Fruit fly (Drosophila melanogaster): ENCODE data around the gene Atg17.

The Atg17 gene

DNA sequence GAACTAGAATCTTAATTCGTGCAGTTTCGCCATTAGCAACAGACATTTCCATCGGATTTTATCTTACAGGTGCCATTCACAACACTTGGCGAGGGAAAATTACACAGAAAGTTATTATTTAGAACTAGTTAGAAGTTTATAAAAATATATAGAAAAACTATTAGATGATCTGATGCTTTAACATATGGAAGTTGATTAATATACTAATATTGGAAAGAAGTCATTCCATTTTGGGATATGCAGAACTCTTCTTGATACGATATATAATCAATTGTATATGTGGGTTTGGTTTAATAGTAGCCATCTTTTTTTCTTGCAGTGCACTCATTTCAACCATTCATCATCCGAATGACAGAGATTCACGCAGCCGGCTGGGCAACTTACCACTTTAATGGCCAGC, 12.7 kb downstream of the Atg17 start (continued):
- TF ChIP-seq unpg (GFP tag; optimal IDR thresholded peaks at IDR 0.05), result peak; percentile 29
- no peak for TF ChIP-seq CG9609 (GFP tag; optimal IDR thresholded peaks at IDR 0.05)
- no peak for TF ChIP-seq az2 (GFP tag; optimal IDR thresholded peaks at IDR 0.05)
- no peak for TF ChIP-seq Tbp (GFP tag; optimal IDR thresholded peaks at IDR 0.05)
- TF ChIP-seq ttk (GFP tag; IDR thresholded peaks at IDR 0.05), result no peak
- peak; percentile 5 for TF ChIP-seq Ssrp (tag; optimal IDR thresholded peaks at IDR 0.05)
- TF ChIP-seq Drgx (GFP tag; IDR thresholded peaks at IDR 0.05), result peak; percentile 14; the same call in 1 of the 2 replicates
- TF ChIP-seq CG7839 (tag; optimal IDR thresholded peaks at IDR 0.05), result no peak
- no peak for TF ChIP-seq her (GFP tag; optimal IDR thresholded peaks at IDR 0.05)
- no peak for TF ChIP-seq abd-A (tag; optimal IDR thresholded peaks at IDR 0.05)
- no peak for TF ChIP-seq h (optimal IDR thresholded peaks at IDR 0.05)
- peak; percentile 64 for TF ChIP-seq sens (GFP tag)
- TF ChIP-seq CG15696 (tag; optimal IDR thresholded peaks at IDR 0.05), result peak; percentile 4
- TF ChIP-seq dmrt99B (tag; optimal IDR thresholded peaks at IDR 0.05), result no peak
- TF ChIP-seq Xrp1 (GFP tag; IDR thresholded peaks at IDR 0.05), result no peak; the same call in 1 of the 2 replicates
- peak; percentile 5 for TF ChIP-seq CG2712 (tag; optimal IDR thresholded peaks at IDR 0.05)
- TF ChIP-seq Doc3 (GFP tag; IDR thresholded peaks at IDR 0.05; ENCODE audit: partially characterized antibody), result no peak
- TF ChIP-seq BtbVII (GFP tag; optimal IDR thresholded peaks at IDR 0.05), result no peak
- no peak for TF ChIP-seq CG16815 (GFP tag; optimal IDR thresholded peaks at IDR 0.05)
- TF ChIP-seq H2.0 (GFP tag; IDR thresholded peaks at IDR 0.05), result no peak
- no peak for TF ChIP-seq CG15011 (GFP tag; optimal IDR thresholded peaks at IDR 0.05)
- TF ChIP-seq Med (GFP tag), result peak; percentile 8
- peak; percentile 44 for TF ChIP-seq zf30C (GFP tag; optimal IDR thresholded peaks at IDR 0.05)
- no peak for TF ChIP-seq Dip3 (GFP tag; optimal IDR thresholded peaks at IDR 0.05)
- TF ChIP-seq ranshi (GFP tag; IDR thresholded peaks at IDR 0.05), result no peak
- peak; percentile 13 for TF ChIP-seq nmo (GFP tag; optimal IDR thresholded peaks at IDR 0.05)
- no peak for TF ChIP-seq CG9817 (tag; optimal IDR thresholded peaks at IDR 0.05)

DNA sequence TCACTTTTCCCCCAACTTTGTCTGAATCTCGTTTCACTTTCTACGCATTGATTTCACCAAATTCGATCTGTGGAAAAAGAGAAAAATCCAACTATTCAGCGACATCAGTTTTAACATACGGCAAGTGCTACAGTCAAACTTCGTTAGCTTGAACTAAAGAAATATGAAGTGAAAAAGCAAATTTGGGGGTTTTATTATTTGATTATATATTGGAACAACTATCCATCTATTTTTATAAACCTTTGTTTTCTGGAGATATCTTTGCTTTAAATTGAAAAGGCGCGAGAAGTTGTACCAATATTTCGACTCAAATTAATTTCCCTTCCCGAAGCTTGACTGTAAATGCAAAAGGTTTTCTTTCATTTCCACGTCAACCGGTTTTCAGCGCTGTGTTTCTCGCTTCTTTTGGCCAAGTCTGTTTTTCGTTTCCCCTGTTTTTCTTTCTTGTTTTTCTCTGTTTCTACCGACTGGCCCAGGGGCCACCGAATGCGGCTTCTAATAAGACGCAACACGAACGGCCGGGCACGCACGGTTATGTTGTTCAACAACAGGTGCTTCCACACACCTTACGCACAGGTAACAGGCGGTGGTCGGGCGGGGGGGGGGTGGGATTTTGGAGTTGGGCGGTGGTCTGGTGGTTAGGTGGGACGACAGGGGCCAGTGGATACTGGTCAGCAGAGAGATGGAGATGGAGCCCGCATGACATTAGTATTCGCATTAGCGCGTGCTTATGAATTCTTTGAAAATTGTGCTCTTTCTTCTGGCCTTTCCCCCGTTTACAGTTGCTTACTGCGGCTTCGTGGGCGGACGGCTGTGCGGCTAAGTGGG, 13.6 kb downstream of the Atg17 start:
- TF ChIP-seq lola (GFP tag; optimal IDR thresholded peaks at IDR 0.05) (peak in 1 of 3 experiments; percentile 75), CG11560 (tag; IDR thresholded peaks at IDR 0.05) (no peak), CG12942 (GFP tag; optimal IDR thresholded peaks at IDR 0.05) (peak; percentile 9), CG7839 (tag; optimal IDR thresholded peaks at IDR 0.05) (no peak), exex (tag; optimal IDR thresholded peaks at IDR 0.05) (no peak), CG15011 (GFP tag; optimal IDR thresholded peaks at IDR 0.05) (no peak), CG4707 (GFP tag; optimal IDR thresholded peaks at IDR 0.05) (peak; percentile 40), sim (GFP tag; IDR thresholded peaks at IDR 0.05) (no peak), CG8924 (tag; optimal IDR thresholded peaks at IDR 0.05) (peak; percentile 60), CG14965 (GFP tag; optimal IDR thresholded peaks at IDR 0.05; ENCODE audit: borderline replicate concordance) (no peak), Poxn (GFP tag; IDR thresholded peaks at IDR 0.05) (no peak), grn (GFP tag; optimal IDR thresholded peaks at IDR 0.05) (no peak), peb (GFP tag; IDR thresholded peaks at IDR 0.05) (0 out of 2 replicates have a peak, but pooled peaks have one; percentile 21), pros (GFP tag; optimal IDR thresholded peaks at IDR 0.05) (peak; percentile 58), trem (tag; optimal IDR thresholded peaks at IDR 0.05) (peak; percentile 59), Taf1 (GFP tag; IDR thresholded peaks at IDR 0.05) (no peak), CG15514 (GFP tag; optimal IDR thresholded peaks at IDR 0.05) (no peak), caup (GFP tag; optimal IDR thresholded peaks at IDR 0.05; ENCODE audit: severe bottlenecking) (no peak), CG3065 (GFP tag; optimal IDR thresholded peaks at IDR 0.05) (no peak), Nf-YA (GFP tag; IDR thresholded peaks at IDR 0.05) (no peak), CG12236 (GFP tag; optimal IDR thresholded peaks at IDR 0.05) (peak; percentile 2), CG30403 (GFP tag; optimal IDR thresholded peaks at IDR 0.05) (peak; percentile 64), CG10267 (tag; optimal IDR thresholded peaks at IDR 0.05) (peak; percentile 73), ro (GFP tag; IDR thresholded peaks at IDR 0.05) (peak; percentile 32; the same call in 1 of the 2 replicates), chm (GFP tag; IDR thresholded peaks at IDR 0.05) (no peak)
